Fruit fly (Drosophila melanogaster): ENCODE data around the gene 14-3-3epsilon.
A peak's percentile ranks its signal among the peaks of the same experiment; 100 is the strongest.

14-3-3epsilon gene

dm6 chr3R:18242089-18242955, at the start of gene 14-3-3epsilon, which contains the start of gene CG7156:
Gene 14-3-3epsilon, plus strand, starts transcription at chr3R:18242531.
Gene CG7156, minus strand, starts transcription at chr3R:18242159.
- TF ChIP-seq CTCF (optimal IDR thresholded peaks at IDR 0.05), result peak in 1 of 2 experiments; percentile 8
- no peak for TF ChIP-seq CG8478 (optimal IDR thresholded peaks at IDR 0.05)

- TF ChIP-seq CG8478 (optimal IDR thresholded peaks at IDR 0.05) (no peak), CTCF (optimal IDR thresholded peaks at IDR 0.05) (no peak)
These were observed 47.0 kb upstream of the 14-3-3epsilon start for dm6 chr3R:18195295-18195694.

- TF ChIP-seq CG8478 (optimal IDR thresholded peaks at IDR 0.05) (no peak), CTCF (optimal IDR thresholded peaks at IDR 0.05) (no peak)
These were observed 45.7 kb upstream of the 14-3-3epsilon start for dm6 chr3R:18196622-18196990.

dm6 chr3R:18196991-18197801, 45.1 kb upstream of the 14-3-3epsilon start:
- TF ChIP-seq CTCF (optimal IDR thresholded peaks at IDR 0.05), result no peak
- TF ChIP-seq CG8478 (optimal IDR thresholded peaks at IDR 0.05), result no peak

- TF ChIP-seq CTCF (optimal IDR thresholded peaks at IDR 0.05) (no peak), CG8478 (optimal IDR thresholded peaks at IDR 0.05) (no peak)
These were observed 44.6 kb upstream of the 14-3-3epsilon start for dm6 chr3R:18197802-18198148.

- TF ChIP-seq CG8478 (optimal IDR thresholded peaks at IDR 0.05) (no peak), CTCF (optimal IDR thresholded peaks at IDR 0.05) (no peak)
These were observed 43.7 kb upstream of the 14-3-3epsilon start for dm6 chr3R:18198518-18199118.

- TF ChIP-seq CTCF (optimal IDR thresholded peaks at IDR 0.05) (no peak), CG8478 (optimal IDR thresholded peaks at IDR 0.05) (no peak)
These were observed 43.0 kb upstream of the 14-3-3epsilon start, which contains the start of the genes Ssdp and CG7985 for dm6 chr3R:18199177-18199884. Gene Ssdp, minus strand, starts transcription at chr3R:18199595. Gene CG7985, plus strand, starts transcription at chr3R:18199857.

- no peak for TF ChIP-seq CTCF (optimal IDR thresholded peaks at IDR 0.05)
These were observed 42.5 kb upstream of the 14-3-3epsilon start for dm6 chr3R:18199885-18200249.

dm6 chr3R:18208479-18208878, 33.9 kb upstream of the 14-3-3epsilon start, which contains the start of gene CG44158:
Gene CG44158, plus strand, starts transcription at chr3R:18208779.
- TF ChIP-seq CTCF (optimal IDR thresholded peaks at IDR 0.05), result no peak
- no peak for TF ChIP-seq CG8478 (optimal IDR thresholded peaks at IDR 0.05)

dm6 chr3R:18215300-18215699, 27.0 kb upstream of the 14-3-3epsilon start:
- TF ChIP-seq CTCF (optimal IDR thresholded peaks at IDR 0.05) (no peak), CG8478 (optimal IDR thresholded peaks at IDR 0.05) (no peak)

dm6 chr3R:18215900-18216299, 26.4 kb upstream of the 14-3-3epsilon start, which contains the start of gene CG14314:
Gene CG14314, plus strand, starts transcription at chr3R:18216142.
- TF ChIP-seq CTCF (optimal IDR thresholded peaks at IDR 0.05) (no peak), CG8478 (optimal IDR thresholded peaks at IDR 0.05) (no peak)

- TF ChIP-seq CG8478 (optimal IDR thresholded peaks at IDR 0.05) (no peak), CTCF (optimal IDR thresholded peaks at IDR 0.05) (no peak)
These were observed 22.1 kb upstream of the 14-3-3epsilon start, which contains the start of the genes CG7988 and CG7183 for dm6 chr3R:18220211-18220749. Gene CG7988, plus strand, starts transcription at chr3R:18220526. Gene CG7183, minus strand, starts transcription at chr3R:18220699.

- TF ChIP-seq CG8478 (optimal IDR thresholded peaks at IDR 0.05) (no peak), CTCF (optimal IDR thresholded peaks at IDR 0.05) (no peak)
These were observed 18.9 kb upstream of the 14-3-3epsilon start, which contains the start of the genes mTerf5 and Non3 for dm6 chr3R:18223434-18223833. Gene mTerf5, minus strand, starts transcription at chr3R:18223682. Gene Non3, plus strand, starts transcription at chr3R:18223722.

Data from S2 (cell line).